Worm (Caenorhabditis elegans) whole organism, midembryonic: ENCODE measurements around the gene cyp-13B1.

Experiments
- T22C8.4 ChIP-seq: fragments of 200-800 bp; sonication (Bioruptor generic); IDR thresholded peaks from 2 replicates; pipeline ENCODE4 v1.3.6; 2022; ENCODE audit warnings: missing genetic modification characterization, missing compliant biosample characterization
- cog-1 ChIP-seq: sonication (generic microtip); optimal IDR thresholded peaks from 2 replicates; lab custom pipeline; 2016; ENCODE audit warnings: missing genetic modification characterization, missing compliant biosample characterization
- flt-1 ChIP-seq: fragments of 200-800 bp; sonication (Bioruptor generic); IDR thresholded peaks from 2 replicates; pipeline ENCODE4 v1.3.6; 2022; ENCODE audit warnings: missing genetic modification characterization, missing compliant biosample characterization
- ref-1 ChIP-seq: fragments of 200-800 bp; sonication (Bioruptor generic); conservative IDR thresholded peaks from 2 replicates; pipeline ENCODE4 v1.3.6; 2022; ENCODE audit warnings: missing genetic modification reagents, missing genetic modification characterization, missing compliant biosample characterization
- ztf-23 ChIP-seq: fragments of 200-800 bp; sonication (Bioruptor generic); IDR thresholded peaks from 2 replicates; pipeline ENCODE4 v1.3.6; 2022; ENCODE audit warnings: missing genetic modification reagents, missing genetic modification characterization, missing compliant biosample characterization
- ztf-29 ChIP-seq: fragments of 200-800 bp; sonication (Bioruptor generic); IDR thresholded peaks from 2 replicates; pipeline ENCODE4 v1.3.6; 2022; ENCODE audit warnings: missing genetic modification reagents, missing genetic modification characterization, missing compliant biosample characterization

- no peak for TF ChIP-seq flt-1 (GFP tag; lab: Robert Waterston, UW)
- no peak for TF ChIP-seq T22C8.4 (GFP tag; lab: Robert Waterston, UW)
- no peak for TF ChIP-seq ztf-29 (GFP tag; lab: Robert Waterston, UW)
- no peak for TF ChIP-seq cog-1
- no peak for TF ChIP-seq ztf-23 (GFP tag; lab: Robert Waterston, UW)
- no peak for TF ChIP-seq ref-1
These were observed 10.2 kb downstream of the cyp-13B1 start, which contains the start of gene F02C12.2 for ce11 chrX:13399221-13399620.
